Fruit fly (Drosophila melanogaster) whole organism, embryonic: ENCODE results near the gene ND-MNLL.

Experiments used
- ATbp ChIP-seq: fragments of 200-800 bp; sonication (Bioruptor generic); optimal IDR thresholded peaks from 2 replicates; lab custom pipeline; 2017; ENCODE audit warnings: missing biosample characterization, mild to moderate bottlenecking, missing genetic modification characterization, missing genetic modification reagents
- B-H2 ChIP-seq: fragments of 200-800 bp; sonication (Bioruptor generic); optimal IDR thresholded peaks from 2 replicates; lab custom pipeline; 2018; ENCODE audit warnings: missing biosample characterization, mild to moderate bottlenecking, missing genetic modification characterization
- C15 ChIP-seq: fragments of 200-800 bp; sonication (Bioruptor generic); IDR thresholded peaks from 3 replicates; pipeline ENCODE4 v1.3.6; 2022; ENCODE audit warnings: missing biosample characterization, missing genetic modification characterization
- CG10274 ChIP-seq: fragments of 200-800 bp; sonication (Bioruptor generic); optimal IDR thresholded peaks from 3 replicates; lab custom pipeline; 2017; ENCODE audit warnings: missing biosample characterization, mild to moderate bottlenecking, missing genetic modification characterization
- CG10565 ChIP-seq: fragments of 200-800 bp; sonication (Bioruptor generic); optimal IDR thresholded peaks from 3 replicates; lab custom pipeline; 2016; ENCODE audit warnings: missing biosample characterization, mild to moderate bottlenecking, missing genetic modification characterization
- CG10654 ChIP-seq: fragments of 200-800 bp; sonication (Bioruptor generic); optimal IDR thresholded peaks from 2 replicates; lab custom pipeline; 2016; ENCODE audit warnings: missing biosample characterization, missing genetic modification characterization
- CG11504 ChIP-seq: fragments of 200-800 bp; sonication (Bioruptor generic); optimal IDR thresholded peaks from 3 replicates; lab custom pipeline; 2019; ENCODE audit warnings: missing biosample characterization, mild to moderate bottlenecking, missing genetic modification characterization, moderate library complexity
- CG13287 ChIP-seq: fragments of 200-800 bp; sonication (Bioruptor generic); IDR thresholded peaks from 2 replicates; pipeline ENCODE4 v1.3.6; 2022; ENCODE audit warnings: missing biosample characterization, missing genetic modification characterization; ENCODE audit not compliant: partially characterized antibody
- CG14710 ChIP-seq: fragments of 200-800 bp; sonication (Bioruptor generic); optimal IDR thresholded peaks from 3 replicates; lab custom pipeline; 2019; ENCODE audit warnings: missing biosample characterization, mild to moderate bottlenecking, missing genetic modification characterization, moderate library complexity
- CG15601 ChIP-seq: fragments of 200-800 bp; sonication (Bioruptor generic); optimal IDR thresholded peaks from 3 replicates; lab custom pipeline; 2019; ENCODE audit warnings: missing biosample characterization, mild to moderate bottlenecking, missing genetic modification characterization, moderate library complexity
- CG15696 ChIP-seq: fragments of 200-800 bp; sonication (Bioruptor generic); optimal IDR thresholded peaks from 2 replicates; lab custom pipeline; 2019; ENCODE audit warnings: missing biosample characterization, mild to moderate bottlenecking, missing genetic modification characterization, moderate library complexity
- CG16813 ChIP-seq: fragments of 200-800 bp; sonication (Bioruptor generic); IDR thresholded peaks from 3 replicates; pipeline ENCODE4 v1.3.6; 2022; ENCODE audit warnings: missing biosample characterization, missing genetic modification characterization; ENCODE audit not compliant: partially characterized antibody
- CG16815 ChIP-seq: fragments of 200-800 bp; sonication (Bioruptor generic); optimal IDR thresholded peaks from 3 replicates; lab custom pipeline; 2017; ENCODE audit warnings: missing biosample characterization, mild to moderate bottlenecking, missing genetic modification characterization
- CG18764 ChIP-seq: fragments of 200-800 bp; sonication (Bioruptor generic); optimal IDR thresholded peaks from 3 replicates; lab custom pipeline; 2016; ENCODE audit warnings: missing biosample characterization, missing genetic modification characterization
- CG3838 ChIP-seq: fragments of 200-800 bp; sonication (Bioruptor generic); optimal IDR thresholded peaks from 3 replicates; lab custom pipeline; 2016; ENCODE audit warnings: missing biosample characterization, missing genetic modification characterization
- CG5180 ChIP-seq: fragments of 200-800 bp; sonication (Bioruptor generic); optimal IDR thresholded peaks from 3 replicates; lab custom pipeline; 2017; ENCODE audit warnings: missing biosample characterization, missing genetic modification characterization, mild to moderate bottlenecking, moderate library complexity, missing genetic modification reagents
- CG6272 ChIP-seq: fragments of 200-800 bp; sonication (Bioruptor generic); IDR thresholded peaks from 2 replicates; pipeline ENCODE4 v1.3.6; 2022; ENCODE audit warnings: missing biosample characterization, missing genetic modification characterization
- CG6654 ChIP-seq: fragments of 200-800 bp; sonication (Bioruptor generic); optimal IDR thresholded peaks from 2 replicates; lab custom pipeline; 2017; ENCODE audit warnings: missing biosample characterization, mild to moderate bottlenecking, missing genetic modification characterization
- Dfd ChIP-seq, 2 experiments: fragments of >200 bp; optimal IDR thresholded peaks; 2 replicates each; lab custom pipeline; 2017; ENCODE audit warnings: missing biosample characterization in 2 of 2, missing genetic modification characterization in 2 of 2
- Doc3 ChIP-seq: fragments of 200-800 bp; sonication (Bioruptor generic); IDR thresholded peaks from 3 replicates; pipeline ENCODE4 v1.3.6; 2022; ENCODE audit warnings: missing biosample characterization, missing genetic modification characterization; ENCODE audit not compliant: partially characterized antibody
- E2f2 ChIP-seq: fragments of 200-800 bp; sonication (Bioruptor generic); IDR thresholded peaks from 2 replicates; pipeline ENCODE4 v1.3.6; 2022; ENCODE audit warnings: missing biosample characterization, missing genetic modification characterization
- Elba2 ChIP-seq: fragments of 200-800 bp; sonication (Bioruptor generic); optimal IDR thresholded peaks from 3 replicates; lab custom pipeline; 2016; ENCODE audit warnings: missing biosample characterization, missing genetic modification characterization
- Gug ChIP-seq: fragments of 200-800 bp; sonication (Bioruptor generic); IDR thresholded peaks from 4 replicates; pipeline ENCODE4 v1.3.6; 2022; ENCODE audit warnings: missing biosample characterization, missing genetic modification characterization
- HLH3B ChIP-seq: fragments of 200-800 bp; sonication (Bioruptor generic); IDR thresholded peaks from 2 replicates; pipeline ENCODE4 v1.3.6; 2022; ENCODE audit warnings: missing biosample characterization, missing genetic modification characterization
- HmgZ ChIP-seq: fragments of 200-800 bp; sonication (Bioruptor generic); optimal IDR thresholded peaks from 2 replicates; lab custom pipeline; 2018; ENCODE audit warnings: missing biosample characterization, mild to moderate bottlenecking, missing genetic modification characterization
- Myb ChIP-seq: fragments of 200-800 bp; sonication (Bioruptor generic); optimal IDR thresholded peaks from 2 replicates; lab custom pipeline; 2016; ENCODE audit warnings: missing biosample characterization, missing genetic modification characterization
- NfI ChIP-seq: fragments of 200-800 bp; sonication (Bioruptor generic); optimal IDR thresholded peaks from 3 replicates; lab custom pipeline; 2018; ENCODE audit warnings: missing biosample characterization, mild to moderate bottlenecking, missing genetic modification characterization, moderate library complexity
- Scr ChIP-seq: fragments of 200-800 bp; sonication (Bioruptor generic); IDR thresholded peaks from 2 replicates; pipeline ENCODE4 v1.3.6; 2022; ENCODE audit warnings: missing biosample characterization, missing genetic modification characterization; ENCODE audit not compliant: partially characterized antibody
- Sry-δ ChIP-seq: fragments of 200-800 bp; sonication (Bioruptor generic); optimal IDR thresholded peaks from 2 replicates; lab custom pipeline; 2016; ENCODE audit warnings: missing biosample characterization, missing genetic modification characterization
- Trl ChIP-seq, 3 experiments: fragments of >200 bp in 2 of 3; fragments of 200-800 bp in 1 of 3; sonication (Bioruptor generic) in 1 of 3; optimal IDR thresholded peaks; 2 replicates in 1 of 3; 3 replicates in 2 of 3; lab custom pipeline; 2016 to 2017; ENCODE audit warnings: missing biosample characterization in 1 of 3, missing genetic modification characterization in 1 of 3
- bowl ChIP-seq: fragments of 200-800 bp; sonication (Bioruptor generic); IDR thresholded peaks from 2 replicates; pipeline ENCODE4 v1.3.6; 2022; ENCODE audit warnings: missing biosample characterization, missing genetic modification characterization
- cas ChIP-seq: fragments of 200-800 bp; sonication (Bioruptor generic); IDR thresholded peaks from 2 replicates; pipeline ENCODE4 v1.3.6; 2022; ENCODE audit warnings: missing biosample characterization, missing genetic modification characterization
- croc ChIP-seq: fragments of 200-800 bp; sonication (Bioruptor generic); conservative IDR thresholded peaks from 3 replicates; pipeline ENCODE4 v1.3.6; 2022; ENCODE audit warnings: missing biosample characterization, missing genetic modification characterization
- dpn ChIP-seq, 2 experiments: fragments of 200-800 bp; sonication (Bioruptor generic); optimal IDR thresholded peaks; 3 replicates each; lab custom pipeline; 2016; ENCODE audit warnings: missing biosample characterization in 2 of 2, missing genetic modification characterization in 2 of 2
- eve ChIP-seq, 2 experiments: fragments of >200 bp; optimal IDR thresholded peaks; 2 replicates each; lab custom pipeline; 2017; ENCODE audit warnings: missing biosample characterization in 2 of 2, missing genetic modification characterization in 2 of 2
- fd3F ChIP-seq: fragments of 200-800 bp; sonication (Bioruptor generic); optimal IDR thresholded peaks from 2 replicates; lab custom pipeline; 2018; ENCODE audit warnings: missing biosample characterization, mild to moderate bottlenecking, missing genetic modification characterization, moderate library complexity
- fu2 ChIP-seq: fragments of 200-800 bp; sonication (Bioruptor generic); optimal IDR thresholded peaks from 2 replicates; lab custom pipeline; 2016; ENCODE audit warnings: missing biosample characterization, missing genetic modification characterization
- gfzf ChIP-seq: fragments of 200-800 bp; sonication (Bioruptor generic); optimal IDR thresholded peaks from 2 replicates; lab custom pipeline; 2016; ENCODE audit warnings: missing biosample characterization, mild to moderate bottlenecking, missing genetic modification characterization, moderate library complexity
- hth ChIP-seq: fragments of >200 bp; optimal IDR thresholded peaks from 2 replicates; lab custom pipeline; 2017; ENCODE audit warnings: inconsistent platforms
- jigr1 ChIP-seq: fragments of 200-800 bp; sonication (Bioruptor generic); IDR thresholded peaks from 3 replicates; pipeline ENCODE4 v1.3.6; 2022; ENCODE audit warnings: missing biosample characterization, missing genetic modification characterization
- kah ChIP-seq: fragments of 200-800 bp; sonication (Bioruptor generic); optimal IDR thresholded peaks from 2 replicates; lab custom pipeline; 2018; ENCODE audit warnings: missing biosample characterization, mild to moderate bottlenecking, missing genetic modification characterization
- kni ChIP-seq: fragments of 200-800 bp; sonication (Bioruptor generic); optimal IDR thresholded peaks from 3 replicates; lab custom pipeline; 2017; ENCODE audit warnings: mild to moderate bottlenecking, missing biosample characterization, missing genetic modification reagents, missing genetic modification characterization
- otp ChIP-seq: fragments of 200-800 bp; sonication (Bioruptor generic); IDR thresholded peaks from 3 replicates; pipeline ENCODE4, ENCODE4 v1.3.6; 2022; ENCODE audit warnings: missing biosample characterization, missing genetic modification characterization
- pnt ChIP-seq: fragments of 200-800 bp; sonication (Bioruptor generic); optimal IDR thresholded peaks from 3 replicates; lab custom pipeline; 2016; ENCODE audit warnings: missing biosample characterization, missing genetic modification characterization
- sisA ChIP-seq: fragments of 200-800 bp; sonication (Bioruptor generic); IDR thresholded peaks from 2 replicates; pipeline ENCODE4 v1.3.6; 2022; ENCODE audit warnings: missing biosample characterization, missing genetic modification characterization
- sna ChIP-seq: fragments of 200-800 bp; sonication (Bioruptor generic); IDR thresholded peaks from 2 replicates; pipeline ENCODE4 v1.3.6; 2022; ENCODE audit warnings: missing biosample characterization, missing genetic modification characterization; ENCODE audit not compliant: partially characterized antibody
- sr ChIP-seq: fragments of 200-800 bp; sonication (Bioruptor generic); IDR thresholded peaks from 3 replicates; pipeline ENCODE4 v1.3.6; 2022; ENCODE audit warnings: missing biosample characterization, missing genetic modification characterization
- trem ChIP-seq: fragments of 200-800 bp; optimal IDR thresholded peaks from 3 replicates; lab custom pipeline; 2019; ENCODE audit warnings: missing biosample characterization, mild to moderate bottlenecking, missing genetic modification characterization, moderate library complexity
- ttk ChIP-seq: fragments of 200-800 bp; sonication (Bioruptor generic); IDR thresholded peaks from 2 replicates; pipeline ENCODE4 v2.1.2; 2022; ENCODE audit warnings: missing biosample characterization, missing genetic modification characterization
- unc-4 ChIP-seq: fragments of 200-800 bp; sonication (Bioruptor generic); IDR thresholded peaks from 2 replicates; pipeline ENCODE4 v1.3.6; 2022; ENCODE audit warnings: missing biosample characterization, missing genetic modification characterization; ENCODE audit not compliant: partially characterized antibody
- wek ChIP-seq: fragments of 200-800 bp; sonication (Bioruptor generic); optimal IDR thresholded peaks from 3 replicates; lab custom pipeline; 2018; ENCODE audit warnings: missing biosample characterization, mild to moderate bottlenecking, missing genetic modification characterization, moderate library complexity

The ND-MNLL gene

dm6 chrX:7909482-7909881 lies 15.9 kb upstream of the ND-MNLL start (continued):
- TF ChIP-seq CG6272 (no peak), CG15601 (no peak), B-H2 (GFP tag; lab: Kevin White, UChicago) (no peak), gfzf (GFP tag; lab: Kevin White, UChicago) (no peak), kni (no peak), E2f2 (GFP tag; lab: Robert Waterston, UW) (no peak), unc-4 (no peak), wek (GFP tag; lab: Kevin White, UChicago) (no peak), pnt (GFP tag; lab: Kevin White, UChicago) (no peak), jigr1 (no peak), fu2 (GFP tag; lab: Kevin White, UChicago) (no peak), otp (GFP tag; lab: Robert Waterston, UW) (no peak), Doc3 (GFP tag; lab: Robert Waterston, UW) (no peak), CG11504 (tag; lab: Kevin White, UChicago) (no peak), CG3838 (GFP tag; lab: Kevin White, UChicago) (no peak), CG14710 (tag; lab: Kevin White, UChicago) (no peak), Myb (GFP tag; lab: Kevin White, UChicago) (no peak), fd3F (no peak), CG10274 (GFP tag; lab: Kevin White, UChicago) (no peak), ttk (0 out of 2 replicates have a peak, but pooled peaks have one; percentile 44), CG5180 (GFP tag; lab: Kevin White, UChicago) (no peak), Gug (GFP tag; lab: Robert Waterston, UW) (no peak), CG6654 (GFP tag; lab: Kevin White, UChicago) (no peak), trem (tag; lab: Kevin White, UChicago) (no peak), CG13287 (GFP tag; lab: Robert Waterston, UW) (no peak), Scr (GFP tag; lab: Robert Waterston, UW) (no peak), ATbp (GFP tag; lab: Kevin White, UChicago) (peak; percentile 27), sna (no peak), croc (GFP tag; lab: Robert Waterston, UW) (no peak), HLH3B (0 out of 2 replicates have a peak, but pooled peaks have one; percentile 25), CG18764 (GFP tag; lab: Kevin White, UChicago) (no peak), sr (GFP tag; lab: Robert Waterston, UW) (no peak), bowl (GFP tag; lab: Robert Waterston, UW) (no peak), Dfd (GFP tag; optimal IDR thresholded peaks at IDR 0.05; lab: Kevin White, UChicago) (no peak), kah (GFP tag; lab: Kevin White, UChicago) (no peak), C15 (GFP tag; lab: Robert Waterston, UW) (no peak), Sry-δ (GFP tag; lab: Kevin White, UChicago) (no peak), cas (no peak), Trl (optimal IDR thresholded peaks at IDR 0.05; lab: Kevin White, UChicago) (no peak), Trl (GFP tag; optimal IDR thresholded peaks at IDR 0.05; lab: Kevin White, UChicago) (no peak), CG15696 (tag; lab: Kevin White, UChicago) (no peak), dpn (GFP tag; optimal IDR thresholded peaks at IDR 0.05; lab: Kevin White, UChicago) (no peak), eve (GFP tag; optimal IDR thresholded peaks at IDR 0.05; lab: Kevin White, UChicago) (no peak), CG16813 (no peak), sisA (GFP tag; lab: Robert Waterston, UW) (peak; percentile 17; the same call in 1 of the 2 replicates), CG10654 (GFP tag; lab: Kevin White, UChicago) (no peak), Elba2 (no peak), hth (lab: Kevin White, UChicago) (no peak), NfI (GFP tag; lab: Kevin White, UChicago) (no peak), HmgZ (tag; lab: Kevin White, UChicago) (peak; percentile 10), CG10565 (GFP tag; lab: Kevin White, UChicago) (no peak), CG16815 (GFP tag; lab: Kevin White, UChicago) (no peak)
